Worm (Caenorhabditis elegans): ENCODE measurements around the gene C16D9.4.

C16D9.4 gene

ce11 chrV:8285455-8285854 lies 42.8 kb upstream of the C16D9.4 start:
- peak; percentile 66 for TF ChIP-seq nhr-80 (tag; optimal IDR thresholded peaks at IDR 0.05)
- no peak for TF ChIP-seq him-1 (tag; optimal IDR thresholded peaks at IDR 0.05)

DNA sequence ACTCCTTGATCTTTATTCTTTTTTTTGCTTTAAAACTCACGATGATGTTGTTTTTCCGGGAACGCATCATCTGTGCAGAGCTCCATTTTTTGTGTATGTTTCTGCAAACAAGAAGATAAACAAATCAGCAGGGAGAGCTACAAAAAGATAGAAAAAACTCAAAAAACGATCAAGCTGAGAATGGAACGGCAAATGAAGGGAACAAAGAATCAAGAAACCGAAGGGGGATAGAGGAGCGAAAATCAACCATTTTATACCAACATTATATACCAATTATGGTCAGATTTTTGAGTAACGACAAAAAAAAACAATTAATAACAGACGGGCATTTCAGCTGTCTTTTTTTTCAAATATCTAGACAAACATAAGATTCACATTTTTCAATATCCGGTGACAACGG lies 42.1 kb upstream of the C16D9.4 start, which contains the start of gene slc-17.5:
TSS of gene slc-17.5 (minus strand) at position 101 of the 400 bp plus-strand sequence.
- TF ChIP-seq sea-2 (GFP tag; IDR thresholded peaks at IDR 0.05) (no peak), ztf-25 (GFP tag; IDR thresholded peaks at IDR 0.05) (no peak), B0261.1 (tag; optimal IDR thresholded peaks at IDR 0.05) (no peak), ztf-26 (tag; optimal IDR thresholded peaks at IDR 0.05) (no peak), hmg-20 (GFP tag; IDR thresholded peaks at IDR 0.05) (no peak), lin-40 (tag; optimal IDR thresholded peaks at IDR 0.05) (no peak), atf-7 (tag; optimal IDR thresholded peaks at IDR 0.05) (no peak), F49E8.2 (tag; optimal IDR thresholded peaks at IDR 0.05; ENCODE audit: insufficient read depth) (no peak), attf-3 (GFP tag; conservative IDR thresholded peaks at IDR 0.05) (no peak), nhr-179 (tag; optimal IDR thresholded peaks at IDR 0.05) (no peak), D2030.7 (GFP tag; IDR thresholded peaks at IDR 0.05) (no peak), ceh-40 (GFP tag; IDR thresholded peaks at IDR 0.05) (no peak), bed-2 (GFP tag; IDR thresholded peaks at IDR 0.05) (no peak)

DNA sequence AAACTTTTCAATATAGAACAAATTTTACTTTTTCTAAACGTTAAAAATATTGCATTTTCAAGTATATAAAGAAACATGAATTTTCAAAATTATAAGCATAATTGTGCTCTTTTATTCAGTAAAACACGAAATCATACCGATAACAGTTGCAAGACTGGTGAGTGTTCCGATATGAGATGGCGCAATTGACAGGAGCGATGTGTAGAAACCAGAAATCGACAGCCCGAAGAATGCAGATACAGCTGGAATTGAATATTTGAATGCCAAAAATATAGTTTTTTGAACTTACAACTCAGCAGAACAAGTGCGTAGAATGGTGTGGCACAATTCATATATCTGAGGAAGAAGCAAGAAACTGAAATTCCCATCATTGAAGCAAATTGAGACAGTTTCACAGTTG lies 40.2 kb upstream of the C16D9.4 start:
- peak in 1 of 2 experiments; percentile 52 for TF ChIP-seq let-607 (tag; optimal IDR thresholded peaks at IDR 0.05)
- peak; percentile 35 for TF ChIP-seq nhr-80 (tag; optimal IDR thresholded peaks at IDR 0.05)
- no peak for TF ChIP-seq B0261.1 (tag; optimal IDR thresholded peaks at IDR 0.05)
- TF ChIP-seq chd-7 (tag; optimal IDR thresholded peaks at IDR 0.05): no peak
- TF ChIP-seq egl-18 (GFP tag; IDR thresholded peaks at IDR 0.05): no peak

DNA sequence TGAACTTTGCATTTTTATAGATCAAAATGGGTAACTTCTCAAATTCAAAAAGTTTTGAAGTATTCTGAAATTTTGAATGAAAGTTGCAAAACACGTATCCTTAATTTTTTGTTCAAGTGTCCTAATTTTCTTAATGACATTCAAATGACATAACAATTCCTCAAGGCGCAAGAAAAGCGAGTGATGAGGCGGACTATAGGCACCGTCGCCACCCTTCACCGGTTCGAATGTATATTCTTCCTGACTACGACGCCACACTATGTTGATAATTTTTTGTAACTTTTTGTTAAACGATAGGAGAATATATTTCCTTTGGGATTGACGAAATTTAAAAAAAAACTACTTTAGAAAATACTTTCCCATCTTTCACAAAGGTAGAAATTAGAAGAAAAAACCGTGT lies 38.9 kb upstream of the C16D9.4 start:
- TF ChIP-seq madf-6 (GFP tag; IDR thresholded peaks at IDR 0.05) (no peak), die-1 (tag; optimal IDR thresholded peaks at IDR 0.05) (no peak), ztf-6 (GFP tag; IDR thresholded peaks at IDR 0.05) (no peak), ztf-18 (tag; optimal IDR thresholded peaks at IDR 0.05) (no peak), Y95B8A.8 (GFP tag; IDR thresholded peaks at IDR 0.05) (no peak)

DNA sequence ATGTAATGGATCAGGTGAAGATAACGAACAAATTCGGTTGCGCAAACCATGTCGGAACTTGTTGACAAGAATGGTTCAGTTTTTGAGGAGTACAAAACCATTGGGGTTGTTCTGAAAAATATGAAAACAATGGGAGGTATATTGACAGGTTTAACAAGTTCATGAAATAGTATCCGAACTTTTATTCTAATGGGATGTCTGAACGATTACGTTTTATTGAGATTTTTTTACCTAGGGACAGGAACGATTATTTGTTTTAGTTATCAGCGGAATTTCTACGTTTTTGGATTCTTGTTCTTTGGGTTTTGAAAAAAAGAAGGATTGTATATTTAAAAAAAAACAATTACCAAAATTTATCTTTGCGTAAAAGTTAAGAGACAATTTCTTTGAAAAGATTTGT lies 38.1 kb upstream of the C16D9.4 start, which contains the start of gene str-135:
TSS of gene str-135 (minus strand) at position 101 of the 400 bp plus-strand sequence.
- TF ChIP-seq F55B11.4 (tag; optimal IDR thresholded peaks at IDR 0.05; ENCODE audit: borderline replicate concordance, insufficient read depth): no peak

DNA sequence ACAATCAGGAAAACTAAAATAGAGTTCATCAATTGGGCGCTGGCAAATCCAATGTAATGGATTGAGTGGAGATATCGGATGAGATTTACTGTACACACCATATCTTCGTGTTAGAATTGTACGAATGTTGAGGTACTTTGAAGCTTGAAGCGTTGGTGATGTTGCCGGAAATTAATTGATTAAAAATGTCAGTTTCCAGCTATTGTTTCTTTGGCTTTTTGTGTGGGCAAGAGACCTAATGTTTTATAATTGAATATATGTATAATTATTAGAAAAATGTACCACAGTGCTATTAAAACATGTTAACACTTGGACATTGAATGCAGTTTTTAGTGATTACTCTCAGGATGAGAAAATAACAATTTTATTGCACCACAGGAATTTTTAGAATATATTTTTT lies 36.1 kb upstream of the C16D9.4 start, which contains the start of gene str-136:
TSS of gene str-136 (minus strand) at position 101 of the 400 bp plus-strand sequence.
- TF ChIP-seq Y53F4B.3 (GFP tag; IDR thresholded peaks at IDR 0.05) (no peak), somi-1 (GFP tag; optimal IDR thresholded peaks at IDR 0.05) (no peak), ceh-79 (tag; optimal IDR thresholded peaks at IDR 0.05) (no peak), egl-18 (GFP tag; IDR thresholded peaks at IDR 0.05) (no peak), ztf-22 (GFP tag; optimal IDR thresholded peaks at IDR 0.05) (no peak), ZK185.1 (tag; optimal IDR thresholded peaks at IDR 0.05; ENCODE audit: poor library complexity, severe bottlenecking) (no peak), ccch-3 (GFP tag; optimal IDR thresholded peaks at IDR 0.05) (no peak), F22D6.2 (tag; optimal IDR thresholded peaks at IDR 0.05) (no peak), cebp-2 (GFP tag; IDR thresholded peaks at IDR 0.05) (no peak), nfyb-1 (GFP tag; IDR thresholded peaks at IDR 0.05) (no peak), ekl-4 (GFP tag; IDR thresholded peaks at IDR 0.05) (no peak), F57C9.4 (tag; optimal IDR thresholded peaks at IDR 0.05) (no peak), madf-8 (GFP tag; conservative IDR thresholded peaks at IDR 0.05) (no peak), F33H1.4 (GFP tag; IDR thresholded peaks at IDR 0.05) (no peak), hmg-20 (GFP tag; IDR thresholded peaks at IDR 0.05) (no peak), C06A6.2 (GFP tag; conservative IDR thresholded peaks at IDR 0.05) (no peak), chd-7 (tag; optimal IDR thresholded peaks at IDR 0.05) (no peak)
